Worm (Caenorhabditis elegans): Measurements from ENCODE around the gene K04E7.1.

- TF ChIP-seq sup-37 (GFP tag; optimal IDR thresholded peaks at IDR 0.05) (no peak), ama-1 (optimal IDR thresholded peaks at IDR 0.05) (no peak), snpc-4 (tag; optimal IDR thresholded peaks at IDR 0.05) (no peak), C34B4.2 (tag; optimal IDR thresholded peaks at IDR 0.05) (no peak), ceh-82 (tag; optimal IDR thresholded peaks at IDR 0.05) (no peak), mab-9 (GFP tag; IDR thresholded peaks at IDR 0.05) (no peak), pqm-1 (tag; optimal IDR thresholded peaks at IDR 0.05) (no peak)
Measured at ce11 chrX:6416357-6417087, 45.3 kb upstream of the K04E7.1 start, which contains the start of gene T22E5.6.

Data from whole organism, L1 larva.